Worm (Caenorhabditis elegans): ENCODE results near the gene F46B3.14.

F46B3.14 gene

ce11 chrV:20664930-20665329 is 33.8 kb upstream of the F46B3.14 start:
- TF ChIP-seq F49E8.2 (tag; optimal IDR thresholded peaks at IDR 0.05; ENCODE audit: insufficient read depth) = no peak
- TF ChIP-seq ceh-40 (GFP tag; IDR thresholded peaks at IDR 0.05) = no peak
- no peak for TF ChIP-seq hmg-20 (GFP tag; IDR thresholded peaks at IDR 0.05)
- no peak for TF ChIP-seq lin-54 (GFP tag; optimal IDR thresholded peaks at IDR 0.05)
- no peak for TF ChIP-seq nhr-80 (tag; optimal IDR thresholded peaks at IDR 0.05)
- TF ChIP-seq F37B4.10 (GFP tag; IDR thresholded peaks at IDR 0.05) = no peak
- TF ChIP-seq nhr-179 (tag; optimal IDR thresholded peaks at IDR 0.05) = no peak
- TF ChIP-seq F57C9.4 (tag; optimal IDR thresholded peaks at IDR 0.05) = no peak
- TF ChIP-seq madf-8 (GFP tag; conservative IDR thresholded peaks at IDR 0.05) = no peak
- TF ChIP-seq gei-17 (GFP tag; optimal IDR thresholded peaks at IDR 0.05) = no peak
- no peak for TF ChIP-seq egl-44 (GFP tag; IDR thresholded peaks at IDR 0.05)
- TF ChIP-seq F22D6.2 (tag; optimal IDR thresholded peaks at IDR 0.05) = no peak
- no peak for TF ChIP-seq lag-1 (GFP tag; IDR thresholded peaks at IDR 0.05)
- no peak for TF ChIP-seq attf-5 (GFP tag; optimal IDR thresholded peaks at IDR 0.05)
- no peak for TF ChIP-seq mes-4 (tag; optimal IDR thresholded peaks at IDR 0.05)
- no peak for TF ChIP-seq T26A5.8 (tag; optimal IDR thresholded peaks at IDR 0.05)
- no peak for TF ChIP-seq snpc-3.4 (tag; optimal IDR thresholded peaks at IDR 0.05)

- TF ChIP-seq T26A5.8 (tag; optimal IDR thresholded peaks at IDR 0.05) = no peak
- TF ChIP-seq Y53G8AR.9 (GFP tag; conservative IDR thresholded peaks at IDR 0.05) = no peak
- TF ChIP-seq ets-4 (GFP tag; optimal IDR thresholded peaks at IDR 0.05) = no peak
- no peak for TF ChIP-seq dox-1 (GFP tag; IDR thresholded peaks at IDR 0.05)
- TF ChIP-seq ceh-79 (tag; optimal IDR thresholded peaks at IDR 0.05) = no peak
- TF ChIP-seq madf-6 (GFP tag; IDR thresholded peaks at IDR 0.05) = no peak
- TF ChIP-seq snpc-1.1 (tag; optimal IDR thresholded peaks at IDR 0.05; ENCODE audit: insufficient read depth) = no peak
- TF ChIP-seq lin-54 (GFP tag; optimal IDR thresholded peaks at IDR 0.05) = no peak
- TF ChIP-seq nhr-120 (GFP tag; IDR thresholded peaks at IDR 0.05) = no peak
- TF ChIP-seq chd-7 (tag; optimal IDR thresholded peaks at IDR 0.05) = no peak
- no peak for TF ChIP-seq tlf-1 (GFP tag; optimal IDR thresholded peaks at IDR 0.05)
- TF ChIP-seq ccch-3 (GFP tag; optimal IDR thresholded peaks at IDR 0.05) = no peak
- TF ChIP-seq let-607 (tag; optimal IDR thresholded peaks at IDR 0.05) = no peak
Observed at ce11 chrV:20663736-20664135, 32.6 kb upstream of the F46B3.14 start.

ce11 chrV:20662474-20662873 is 31.3 kb upstream of the F46B3.14 start:
- TF ChIP-seq madf-3 (GFP tag; IDR thresholded peaks at IDR 0.05) (no peak), ztf-26 (tag; optimal IDR thresholded peaks at IDR 0.05) (no peak), dox-1 (GFP tag; IDR thresholded peaks at IDR 0.05) (no peak), sptf-2 (GFP tag; optimal IDR thresholded peaks at IDR 0.05) (no peak), lin-40 (tag; optimal IDR thresholded peaks at IDR 0.05) (no peak), D2030.7 (GFP tag; IDR thresholded peaks at IDR 0.05) (no peak), hmg-1.2 (GFP tag; IDR thresholded peaks at IDR 0.05) (no peak), ztf-3 (GFP tag; optimal IDR thresholded peaks at IDR 0.05) (no peak), ZK185.1 (tag; optimal IDR thresholded peaks at IDR 0.05; ENCODE audit: poor library complexity, severe bottlenecking) (no peak), F10E7.11 (tag; optimal IDR thresholded peaks at IDR 0.05) (no peak), lsl-1 (GFP tag; optimal IDR thresholded peaks at IDR 0.05) (no peak), T07F8.4 (tag; optimal IDR thresholded peaks at IDR 0.05) (no peak), snpc-4 (GFP tag; optimal IDR thresholded peaks at IDR 0.05) (no peak), snpc-4 (tag; optimal IDR thresholded peaks at IDR 0.05) (no peak), C17E4.6 (GFP tag; IDR thresholded peaks at IDR 0.05) (no peak), mes-4 (tag; optimal IDR thresholded peaks at IDR 0.05) (no peak), Y95B8A.8 (GFP tag; IDR thresholded peaks at IDR 0.05) (no peak)
